Fruit fly (Drosophila melanogaster): ENCODE measurements around the gene Eip78C.

The Eip78C gene

DNA sequence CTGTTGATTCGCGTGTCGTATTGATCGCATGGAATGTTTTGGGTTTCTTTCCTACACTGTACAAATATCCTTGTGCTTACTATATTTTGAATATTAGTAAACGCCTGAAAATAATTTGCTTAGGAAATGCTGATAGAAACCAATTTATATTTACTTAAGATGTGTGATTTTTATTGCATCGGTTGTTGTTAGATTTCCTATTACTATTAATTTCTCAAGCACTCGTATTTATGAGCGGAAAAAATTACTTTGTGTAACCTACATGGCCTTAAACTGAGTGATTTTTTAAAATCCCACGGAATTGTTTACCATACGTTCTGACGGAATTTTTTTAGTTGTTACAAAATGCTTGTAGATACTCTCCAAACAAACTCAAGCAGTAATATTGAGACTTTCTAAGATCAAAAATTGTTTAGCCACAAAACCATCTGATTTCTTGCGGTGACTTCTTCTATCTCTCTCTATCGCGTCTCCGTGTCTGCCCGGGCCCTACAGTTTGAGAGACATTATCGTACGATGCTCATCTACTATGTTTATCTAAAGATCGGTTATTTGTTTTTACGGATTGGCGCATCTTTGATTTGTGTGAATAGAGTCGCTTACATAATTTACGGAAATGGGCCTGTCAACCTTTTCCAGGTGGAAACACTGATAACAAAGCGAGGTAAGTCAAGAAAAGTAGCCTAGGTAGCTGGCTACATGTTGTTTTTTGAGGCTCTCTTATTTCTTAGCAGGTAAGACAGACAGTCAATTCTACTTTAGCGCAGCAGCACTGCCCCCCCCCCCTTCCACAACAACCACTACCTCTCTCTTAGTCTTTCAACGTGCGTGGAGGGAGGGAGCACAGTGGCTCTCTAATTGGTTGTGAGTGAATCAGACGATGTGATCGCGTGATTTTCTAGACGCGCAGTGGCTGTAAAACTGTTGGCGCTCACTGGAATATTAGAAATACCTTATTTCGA is 50.2 kb downstream of the Eip78C start (continued):
- no peak for TF ChIP-seq CkIIα-i1 (GFP tag; IDR thresholded peaks at IDR 0.05)
- no peak for TF ChIP-seq wdn (GFP tag; IDR thresholded peaks at IDR 0.05)
- TF ChIP-seq cwo (GFP tag; optimal IDR thresholded peaks at IDR 0.05), result peak; percentile 97
- no peak for TF ChIP-seq CG14965 (GFP tag; optimal IDR thresholded peaks at IDR 0.05; ENCODE audit: borderline replicate concordance)
- TF ChIP-seq lab (GFP tag; optimal IDR thresholded peaks at IDR 0.05), result peak; percentile 45
- peak; percentile 80 for TF ChIP-seq CG7556 (GFP tag; optimal IDR thresholded peaks at IDR 0.05)
- no peak for TF ChIP-seq CG11560 (tag; IDR thresholded peaks at IDR 0.05)
- TF ChIP-seq hkb (optimal IDR thresholded peaks at IDR 0.05), result no peak
- TF ChIP-seq hkb (GFP tag; IDR thresholded peaks at IDR 0.05), result 0 out of 2 replicates have a peak, but pooled peaks have one; percentile 39
- TF ChIP-seq CG43689 (GFP tag; IDR thresholded peaks at IDR 0.05), result peak; percentile 31; the same call in 1 of the 2 replicates
- peak; percentile 3 for TF ChIP-seq CG15073 (GFP tag; optimal IDR thresholded peaks at IDR 0.05)
- peak; percentile 57 for TF ChIP-seq CG15269 (tag; optimal IDR thresholded peaks at IDR 0.05)
- peak; percentile 63 for TF ChIP-seq fd96Cb (tag; optimal IDR thresholded peaks at IDR 0.05)
- TF ChIP-seq CG18262 (tag; optimal IDR thresholded peaks at IDR 0.05), result peak; percentile 87
- TF ChIP-seq CG8281 (tag; optimal IDR thresholded peaks at IDR 0.05), result peak; percentile 16
- TF ChIP-seq fu2 (GFP tag; optimal IDR thresholded peaks at IDR 0.05), result peak; percentile 40
- peak; percentile 37 for TF ChIP-seq chn (GFP tag; optimal IDR thresholded peaks at IDR 0.05)
- TF ChIP-seq CG1647 (GFP tag; optimal IDR thresholded peaks at IDR 0.05), result no peak
- no peak for TF ChIP-seq dm (GFP tag; optimal IDR thresholded peaks at IDR 0.05)
- TF ChIP-seq CG3065 (GFP tag; optimal IDR thresholded peaks at IDR 0.05), result no peak
- TF ChIP-seq Vsx1 (GFP tag; optimal IDR thresholded peaks at IDR 0.05), result peak; percentile 55
- TF ChIP-seq CG17802 (tag; optimal IDR thresholded peaks at IDR 0.05), result peak; percentile 35
- peak; percentile 83 for TF ChIP-seq gem (tag; optimal IDR thresholded peaks at IDR 0.05)
- peak; percentile 52 for TF ChIP-seq CG12659 (GFP tag; optimal IDR thresholded peaks at IDR 0.05)
- TF ChIP-seq exex (tag; optimal IDR thresholded peaks at IDR 0.05), result peak; percentile 44
- peak; percentile 67; the same call in 1 of the 2 replicates for TF ChIP-seq CG31441 (GFP tag; IDR thresholded peaks at IDR 0.05)
- TF ChIP-seq eyg (GFP tag; optimal IDR thresholded peaks at IDR 0.05), result no peak
- TF ChIP-seq CG32767 (GFP tag; IDR thresholded peaks at IDR 0.05), result no peak
- TF ChIP-seq Nf-YA (GFP tag; IDR thresholded peaks at IDR 0.05), result no peak
- no peak for TF ChIP-seq Lim3 (GFP tag; IDR thresholded peaks at IDR 0.05)
- peak; percentile 59 for TF ChIP-seq CG3281 (GFP tag; optimal IDR thresholded peaks at IDR 0.05)
- no peak for TF ChIP-seq CG5953 (GFP tag; IDR thresholded peaks at IDR 0.05)
- TF ChIP-seq slbo (GFP tag; IDR thresholded peaks at IDR 0.05), result peak; percentile 38
- TF ChIP-seq CG10274 (GFP tag; optimal IDR thresholded peaks at IDR 0.05), result peak; percentile 11
- peak; percentile 58 for TF ChIP-seq Blimp-1 (GFP tag; optimal IDR thresholded peaks at IDR 0.05)
- TF ChIP-seq CG7987 (GFP tag; optimal IDR thresholded peaks at IDR 0.05), result peak; percentile 12
- TF ChIP-seq HLH4C (GFP tag; IDR thresholded peaks at IDR 0.05; ENCODE audit: partially characterized antibody), result no peak
- peak; percentile 84 for TF ChIP-seq CG9727 (GFP tag; optimal IDR thresholded peaks at IDR 0.05)
- peak; percentile 58; the same call in 2 of the 3 replicates for TF ChIP-seq tgo (GFP tag; IDR thresholded peaks at IDR 0.05)
- no peak for TF ChIP-seq zen2 (GFP tag; IDR thresholded peaks at IDR 0.05; ENCODE audit: partially characterized antibody)
- TF ChIP-seq amos (GFP tag; IDR thresholded peaks at IDR 0.05; ENCODE audit: partially characterized antibody), result 0 out of 2 replicates have a peak, but pooled peaks have one; percentile 22
- no peak for TF ChIP-seq CG6765 (GFP tag; optimal IDR thresholded peaks at IDR 0.05)
- peak; percentile 47 for TF ChIP-seq pho (GFP tag; optimal IDR thresholded peaks at IDR 0.05)
- TF ChIP-seq sima (GFP tag; optimal IDR thresholded peaks at IDR 0.05), result peak; percentile 25
- peak; percentile 73 for TF ChIP-seq Sox102F (GFP tag; optimal IDR thresholded peaks at IDR 0.05)
- no peak for TF ChIP-seq D (optimal IDR thresholded peaks at IDR 0.05)
- peak; percentile 62 for TF ChIP-seq D (GFP tag; optimal IDR thresholded peaks at IDR 0.05)
- no peak for TF ChIP-seq cg (GFP tag; optimal IDR thresholded peaks at IDR 0.05)

Measured in whole organism, embryonic.